Worm (Caenorhabditis elegans) whole organism, L2 larva: Measurements from ENCODE around the gene T09A5.15.
A peak's percentile ranks its signal among the peaks of the same experiment; 100 is the strongest.

Experiments
- C34F6.9 ChIP-seq: fragments of 150-350 bp; optimal IDR thresholded peaks from 2 replicates; lab custom pipeline; 2014; ENCODE audit warnings: missing biosample characterization, missing genetic modification characterization
- F13H6.1 ChIP-seq: sonication (generic microtip); optimal IDR thresholded peaks from 2 replicates; lab custom pipeline; 2016; ENCODE audit warnings: missing genetic modification characterization, missing compliant biosample characterization
- R02D3.7 ChIP-seq: fragments of 150-350 bp; optimal IDR thresholded peaks from 2 replicates; lab custom pipeline; 2014; ENCODE audit warnings: missing biosample characterization, missing genetic modification characterization
- Y55F3AM.14 ChIP-seq: fragments of 200-800 bp; sonication (Bioruptor generic); optimal IDR thresholded peaks from 2 replicates; lab custom pipeline; 2018; ENCODE audit warnings: mild to moderate bottlenecking, missing genetic modification characterization, missing compliant biosample characterization
- ZK546.5 ChIP-seq: sonication (generic microtip); optimal IDR thresholded peaks from 2 replicates; lab custom pipeline; 2017; ENCODE audit warnings: missing biosample characterization, missing genetic modification characterization
- alr-1 ChIP-seq: fragments of 150-350 bp; optimal IDR thresholded peaks from 2 replicates; lab custom pipeline; 2014; ENCODE audit warnings: missing biosample characterization, missing genetic modification characterization
- ama-1 ChIP-seq: fragments of 150-350 bp; optimal IDR thresholded peaks from 2 replicates; lab custom pipeline; 2018; ENCODE audit warnings: inconsistent platforms
- ceh-16 ChIP-seq: fragments of 150-350 bp; optimal IDR thresholded peaks from 2 replicates; lab custom pipeline; 2014; ENCODE audit warnings: missing biosample characterization, missing genetic modification characterization
- ceh-82 ChIP-seq: fragments of 150-350 bp; optimal IDR thresholded peaks from 2 replicates; lab custom pipeline; 2014; ENCODE audit warnings: missing biosample characterization, missing genetic modification characterization
- crh-2 ChIP-seq: sonication (generic microtip); optimal IDR thresholded peaks from 2 replicates; lab custom pipeline; 2017; ENCODE audit warnings: missing biosample characterization, missing genetic modification characterization
- dmd-4 ChIP-seq: sonication (generic microtip); optimal IDR thresholded peaks from 2 replicates; lab custom pipeline; 2017; ENCODE audit warnings: missing biosample characterization, missing genetic modification characterization
- egl-27 ChIP-seq: sonication (generic microtip); optimal IDR thresholded peaks from 3 replicates; lab custom pipeline; 2017; ENCODE audit warnings: missing biosample characterization, missing genetic modification reagents, missing genetic modification characterization
- elt-3 ChIP-seq: sonication (generic microtip); optimal IDR thresholded peaks from 2 replicates; lab custom pipeline; 2017; ENCODE audit warnings: missing biosample characterization, missing genetic modification characterization
- fos-1 ChIP-seq: fragments of 150-350 bp; optimal IDR thresholded peaks from 2 replicates; lab custom pipeline; 2014; ENCODE audit warnings: missing biosample characterization, missing genetic modification characterization
- gmeb-1 ChIP-seq: fragments of 150-350 bp; optimal IDR thresholded peaks from 2 replicates; lab custom pipeline; 2014; ENCODE audit warnings: missing biosample characterization, missing genetic modification characterization
- lin-11 ChIP-seq: fragments of 150-350 bp; sonication (generic microtip); optimal IDR thresholded peaks from 2 replicates; lab custom pipeline; 2014; ENCODE audit warnings: missing biosample characterization, missing genetic modification characterization, inconsistent platforms, mixed read lengths
- lin-13 ChIP-seq: fragments of 150-350 bp; optimal IDR thresholded peaks from 2 replicates; lab custom pipeline; 2014; ENCODE audit warnings: missing biosample characterization, missing genetic modification reagents, missing genetic modification characterization
- lin-39 ChIP-seq: fragments of 150-350 bp; optimal IDR thresholded peaks from 2 replicates; lab custom pipeline; 2014; ENCODE audit warnings: missing biosample characterization, missing genetic modification reagents, missing genetic modification characterization
- lsy-2 ChIP-seq, 2 experiments: fragments of 150-350 bp in 1 of 2; sonication (generic microtip) in 1 of 2; optimal IDR thresholded peaks; 2 replicates each; lab custom pipeline; 2014 to 2017; ENCODE audit warnings: missing biosample characterization in 2 of 2, missing genetic modification characterization in 2 of 2
- mab-5 ChIP-seq: fragments of 150-350 bp; optimal IDR thresholded peaks from 2 replicates; lab custom pipeline; 2014; ENCODE audit warnings: missing biosample characterization, missing genetic modification characterization
- mbf-1 ChIP-seq: sonication (generic microtip); optimal IDR thresholded peaks from 2 replicates; lab custom pipeline; 2017; ENCODE audit warnings: missing biosample characterization, missing genetic modification characterization
- mdl-1 ChIP-seq, 2 experiments: fragments of 150-350 bp in 1 of 2; sonication (generic microtip) in 1 of 2; optimal IDR thresholded peaks; 2 replicates each; lab custom pipeline; 2017; ENCODE audit warnings: missing biosample characterization in 2 of 2, missing genetic modification characterization in 2 of 2
- nhr-10 ChIP-seq: sonication (generic microtip); optimal IDR thresholded peaks from 2 replicates; lab custom pipeline; 2017; ENCODE audit warnings: missing biosample characterization, missing genetic modification characterization
- nhr-12 ChIP-seq: fragments of 150-350 bp; optimal IDR thresholded peaks from 2 replicates; lab custom pipeline; 2014; ENCODE audit warnings: missing biosample characterization, missing genetic modification characterization
- nhr-129 ChIP-seq: fragments of 150-350 bp; optimal IDR thresholded peaks from 2 replicates; lab custom pipeline; 2014; ENCODE audit warnings: missing biosample characterization, missing genetic modification characterization
- nhr-6 ChIP-seq: fragments of 150-350 bp; optimal IDR thresholded peaks from 2 replicates; lab custom pipeline; 2014; ENCODE audit warnings: missing biosample characterization, missing genetic modification characterization
- peb-1 ChIP-seq: fragments of 150-350 bp; optimal IDR thresholded peaks from 2 replicates; lab custom pipeline; 2014; ENCODE audit warnings: missing biosample characterization, missing genetic modification characterization
- sem-4 ChIP-seq: fragments of 150-350 bp; optimal IDR thresholded peaks from 2 replicates; lab custom pipeline; 2014; ENCODE audit warnings: missing biosample characterization, missing genetic modification reagents, missing genetic modification characterization
- skn-1 ChIP-seq: sonication (generic microtip); optimal IDR thresholded peaks from 2 replicates; lab custom pipeline; 2017; ENCODE audit warnings: missing biosample characterization, missing genetic modification characterization
- sma-9 ChIP-seq, 2 experiments: fragments of 150-350 bp in 1 of 2; sonication (generic microtip) in 1 of 2; optimal IDR thresholded peaks; 2 replicates each; lab custom pipeline; 2014 to 2016; ENCODE audit warnings: missing genetic modification characterization in 2 of 2, mild to moderate bottlenecking in 1 of 2, missing biosample characterization in 1 of 2, missing compliant biosample characterization in 1 of 2, missing genetic modification reagents in 1 of 2, moderate library complexity in 1 of 2
- snpc-4 ChIP-seq: fragments of 150-350 bp; optimal IDR thresholded peaks from 2 replicates; lab custom pipeline; 2014; ENCODE audit warnings: missing biosample characterization, missing genetic modification characterization
- unc-55 ChIP-seq: fragments of 150-350 bp; sonication (generic microtip); optimal IDR thresholded peaks from 3 replicates; lab custom pipeline; 2014; ENCODE audit warnings: missing biosample characterization, missing genetic modification reagents, missing genetic modification characterization
- unc-62 ChIP-seq: fragments of 150-350 bp; optimal IDR thresholded peaks from 2 replicates; lab custom pipeline; 2014; ENCODE audit warnings: missing biosample characterization, missing genetic modification reagents, missing genetic modification characterization
- ztf-1 ChIP-seq: fragments of 200-800 bp; sonication (Bioruptor generic); conservative IDR thresholded peaks from 2 replicates; pipeline ENCODE4 v1.3.6; 2022; ENCODE audit warnings: missing genetic modification characterization, missing compliant biosample characterization
- ztf-11 ChIP-seq: sonication (generic microtip); optimal IDR thresholded peaks from 2 replicates; lab custom pipeline; 2017; ENCODE audit warnings: missing biosample characterization, missing genetic modification characterization
- ztf-4 ChIP-seq: fragments of 150-350 bp; optimal IDR thresholded peaks from 2 replicates; lab custom pipeline; 2014; ENCODE audit warnings: missing biosample characterization, missing genetic modification characterization

Gene T09A5.15

ce11 chrII:7836613-7837226, 21.0 kb upstream of the T09A5.15 start:
- TF ChIP-seq F13H6.1 (tag; lab: Kevin White, UChicago) = peak; percentile 92
- no peak for TF ChIP-seq nhr-10 (tag; lab: Kevin White, UChicago)
- TF ChIP-seq skn-1 (tag; lab: Kevin White, UChicago) = no peak
- peak in 1 of 2 experiments; percentile 44 for TF ChIP-seq lsy-2 (tag; optimal IDR thresholded peaks at IDR 0.05; lab: Kevin White, UChicago)
- TF ChIP-seq sem-4 (tag; lab: Kevin White, UChicago) = peak; percentile 58
- peak; percentile 30 for TF ChIP-seq ztf-4 (tag; lab: Kevin White, UChicago)
- TF ChIP-seq nhr-6 = peak; percentile 36
- TF ChIP-seq sma-9 (GFP tag; optimal IDR thresholded peaks at IDR 0.05; lab: Kevin White, UChicago) = peak; percentile 81
- TF ChIP-seq sma-9 (tag; optimal IDR thresholded peaks at IDR 0.05; lab: Kevin White, UChicago) = no peak
- TF ChIP-seq lin-13 (GFP tag; lab: Kevin White, UChicago) = no peak
- peak; percentile 44 for TF ChIP-seq mab-5
- TF ChIP-seq lin-39 (tag; lab: Kevin White, UChicago) = peak; percentile 39
- no peak for TF ChIP-seq ama-1 (lab: Kevin White, UChicago)
- TF ChIP-seq nhr-129 = peak; percentile 65

ce11 chrII:7838661-7839060, 19.1 kb upstream of the T09A5.15 start:
- TF ChIP-seq fos-1 (tag; lab: Kevin White, UChicago) (no peak), mdl-1 (tag; optimal IDR thresholded peaks at IDR 0.05; lab: Kevin White, UChicago) (peak in 1 of 2 experiments; percentile 8), lsy-2 (tag; optimal IDR thresholded peaks at IDR 0.05; lab: Kevin White, UChicago) (peak in 1 of 2 experiments; percentile 51), crh-2 (tag; lab: Kevin White, UChicago) (peak; percentile 19), nhr-6 (peak; percentile 24), mab-5 (peak; percentile 22), C34F6.9 (tag; lab: Kevin White, UChicago) (peak; percentile 60), sma-9 (GFP tag; optimal IDR thresholded peaks at IDR 0.05; lab: Kevin White, UChicago) (peak; percentile 25), sma-9 (tag; optimal IDR thresholded peaks at IDR 0.05; lab: Kevin White, UChicago) (no peak), unc-55 (GFP tag; lab: Kevin White, UChicago) (peak; percentile 62), nhr-10 (tag; lab: Kevin White, UChicago) (no peak)

- TF ChIP-seq ceh-16 (tag; lab: Kevin White, UChicago) (no peak), egl-27 (tag; lab: Kevin White, UChicago) (no peak), C34F6.9 (tag; lab: Kevin White, UChicago) (peak; percentile 6), mbf-1 (tag; lab: Kevin White, UChicago) (no peak), nhr-129 (peak; percentile 27), gmeb-1 (tag; lab: Kevin White, UChicago) (no peak), skn-1 (tag; lab: Kevin White, UChicago) (no peak)
Measured at ce11 chrII:7839703-7840102, 18.1 kb upstream of the T09A5.15 start.

ce11 chrII:7842053-7842452, 15.7 kb upstream of the T09A5.15 start, which contains the start of gene klp-3:
Gene klp-3, plus strand, starts transcription at chrII:7842353.
- no peak for TF ChIP-seq ceh-82 (tag; lab: Kevin White, UChicago)
- no peak for TF ChIP-seq ztf-4 (tag; lab: Kevin White, UChicago)
- TF ChIP-seq ztf-1 (GFP tag; lab: Robert Waterston, UW) = no peak
- no peak for TF ChIP-seq ztf-11
- no peak for TF ChIP-seq unc-55 (GFP tag; lab: Kevin White, UChicago)
- no peak for TF ChIP-seq gmeb-1 (tag; lab: Kevin White, UChicago)
- TF ChIP-seq unc-62 (GFP tag; lab: Kevin White, UChicago) = no peak
- no peak for TF ChIP-seq dmd-4
- TF ChIP-seq, all 48 proteins: peak for 0

ce11 chrII:7845571-7846236, 12.1 kb upstream of the T09A5.15 start, which contains the start of gene T09A5.4:
Gene T09A5.4, plus strand, starts transcription at chrII:7846186.
- TF ChIP-seq F13H6.1 (tag; lab: Kevin White, UChicago) (peak; percentile 33), unc-55 (GFP tag; lab: Kevin White, UChicago) (peak; percentile 30), nhr-10 (tag; lab: Kevin White, UChicago) (no peak), C34F6.9 (tag; lab: Kevin White, UChicago) (peak; percentile 17), alr-1 (tag; lab: Kevin White, UChicago) (no peak)

ce11 chrII:7849697-7850096, 8.1 kb upstream of the T09A5.15 start, which contains the start of gene acr-7:
Gene acr-7, minus strand, starts transcription at chrII:7849797.
- no peak for TF ChIP-seq elt-3 (tag; lab: Kevin White, UChicago)
- TF ChIP-seq peb-1 = no peak
- TF ChIP-seq mab-5 = no peak
- TF ChIP-seq sma-9 (GFP tag; optimal IDR thresholded peaks at IDR 0.05; lab: Kevin White, UChicago) = no peak
- TF ChIP-seq sma-9 (tag; optimal IDR thresholded peaks at IDR 0.05; lab: Kevin White, UChicago) = no peak
- TF ChIP-seq Y55F3AM.14 (GFP tag; lab: Kevin White, UChicago) = no peak
- TF ChIP-seq R02D3.7 (tag; lab: Kevin White, UChicago) = no peak
- no peak for TF ChIP-seq ceh-16 (tag; lab: Kevin White, UChicago)
- TF ChIP-seq dmd-4 = no peak
- TF ChIP-seq mbf-1 (tag; lab: Kevin White, UChicago) = no peak
- no peak for TF ChIP-seq lin-11 (tag; lab: Kevin White, UChicago)
- no peak for TF ChIP-seq alr-1 (tag; lab: Kevin White, UChicago)
- TF ChIP-seq ztf-4 (tag; lab: Kevin White, UChicago) = no peak
- no peak for TF ChIP-seq unc-62 (GFP tag; lab: Kevin White, UChicago)
- TF ChIP-seq nhr-10 (tag; lab: Kevin White, UChicago) = no peak
- no peak for TF ChIP-seq nhr-12 (tag; lab: Kevin White, UChicago)
- TF ChIP-seq ZK546.5 (tag; lab: Kevin White, UChicago) = no peak
- no peak for TF ChIP-seq F13H6.1 (tag; lab: Kevin White, UChicago)
- no peak for TF ChIP-seq snpc-4
- no peak for TF ChIP-seq skn-1 (tag; lab: Kevin White, UChicago)
